Fruit fly (Drosophila melanogaster): ENCODE results near the gene CG32816.
A peak's percentile ranks its signal among the peaks of the same experiment; 100 is the strongest.

The CG32816 gene

DNA sequence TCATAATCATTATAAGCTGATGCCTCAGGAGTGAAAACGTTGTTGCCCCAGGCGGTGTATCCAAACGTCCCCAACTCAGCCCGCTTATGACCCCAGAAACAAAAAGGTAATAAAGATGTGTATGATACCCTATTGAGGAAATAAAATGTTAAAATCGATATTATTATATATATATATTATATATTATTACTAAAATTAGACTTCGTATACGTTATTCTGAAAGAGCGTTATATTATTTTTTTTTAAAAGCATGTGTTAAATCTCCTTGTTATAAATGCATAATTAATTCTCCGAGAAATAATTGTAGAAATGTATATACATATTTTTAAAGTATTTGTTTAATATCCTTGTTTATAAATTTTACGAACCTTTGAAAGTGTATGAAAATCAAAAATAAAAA is 106.5 kb downstream of the CG32816 start:
- TF ChIP-seq CG8478 (optimal IDR thresholded peaks at IDR 0.05) = no peak
- TF ChIP-seq CTCF (optimal IDR thresholded peaks at IDR 0.05) = no peak

DNA sequence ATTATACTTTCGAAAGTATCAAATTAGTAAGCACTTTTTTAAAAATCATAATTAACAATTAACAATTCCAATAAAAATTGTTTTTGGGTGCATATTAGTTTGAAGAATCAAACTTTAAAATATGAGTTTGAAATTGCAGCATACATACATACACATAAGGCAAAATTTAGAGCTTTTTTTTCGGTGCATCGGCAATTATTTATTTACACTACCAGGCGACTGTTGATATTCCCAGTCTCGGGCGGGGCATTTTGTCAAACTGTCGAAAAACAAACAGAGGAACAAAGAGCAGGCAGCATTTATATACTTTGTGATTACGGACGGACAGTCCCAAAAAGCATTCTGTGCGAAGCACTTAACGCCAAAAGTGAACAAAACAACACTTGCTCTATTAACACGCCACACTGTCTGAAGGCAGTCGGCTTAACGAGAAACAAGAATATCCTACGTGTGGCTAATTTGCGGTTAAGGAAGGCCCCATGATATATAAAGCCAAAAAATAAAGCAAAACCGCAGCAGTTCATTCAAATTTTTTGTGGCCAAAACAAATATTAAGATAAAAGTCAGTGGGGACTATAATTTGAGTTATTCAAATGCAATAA is 108.4 kb downstream of the CG32816 start:
- TF ChIP-seq CTCF (optimal IDR thresholded peaks at IDR 0.05) (no peak), CG8478 (optimal IDR thresholded peaks at IDR 0.05) (no peak)

DNA sequence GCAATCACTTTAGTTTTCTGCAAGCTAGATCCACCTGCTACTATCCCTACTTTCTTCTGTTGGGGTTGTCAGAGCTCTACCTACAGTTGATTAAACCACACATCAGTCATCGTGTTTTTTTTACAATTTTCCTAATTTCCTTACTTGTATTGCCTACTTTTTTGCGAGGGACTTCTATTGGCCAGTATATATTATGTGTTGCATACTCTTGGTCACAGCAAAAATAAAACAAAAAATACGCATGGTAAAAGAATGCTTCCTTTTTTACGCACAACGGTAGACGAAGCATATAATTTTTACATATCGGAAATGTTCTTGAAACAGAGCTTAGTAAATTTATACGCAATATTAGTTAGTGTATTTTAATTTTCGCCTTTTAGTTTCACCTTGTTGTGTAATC is 109.1 kb downstream of the CG32816 start:
- TF ChIP-seq CTCF (optimal IDR thresholded peaks at IDR 0.05) (peak; percentile 49 to 64), CG8478 (optimal IDR thresholded peaks at IDR 0.05) (no peak)

DNA sequence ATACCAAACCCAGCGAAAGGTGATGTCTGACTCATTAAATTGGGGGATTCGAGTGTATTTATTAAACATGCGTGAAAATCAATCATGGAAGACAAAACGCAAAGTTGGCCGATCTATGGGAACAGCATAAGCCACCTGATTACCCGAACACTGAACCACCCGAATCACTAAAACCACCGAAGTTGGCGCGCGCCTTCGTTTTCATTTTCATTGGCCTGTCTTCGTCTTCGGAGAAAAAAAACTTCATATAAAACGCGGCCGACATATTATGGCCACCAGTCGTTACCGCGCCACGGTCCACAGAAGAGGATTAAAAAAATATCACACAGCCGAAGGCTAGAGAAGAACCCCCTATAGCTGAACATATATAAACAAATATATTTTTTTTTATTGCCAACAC is 114.3 kb downstream of the CG32816 start, which contains the start of gene y:
y (plus strand) TSS at position 278 of the 400 bp plus-strand sequence.
- TF ChIP-seq CTCF (optimal IDR thresholded peaks at IDR 0.05) (no peak), CG8478 (optimal IDR thresholded peaks at IDR 0.05) (no peak)

DNA sequence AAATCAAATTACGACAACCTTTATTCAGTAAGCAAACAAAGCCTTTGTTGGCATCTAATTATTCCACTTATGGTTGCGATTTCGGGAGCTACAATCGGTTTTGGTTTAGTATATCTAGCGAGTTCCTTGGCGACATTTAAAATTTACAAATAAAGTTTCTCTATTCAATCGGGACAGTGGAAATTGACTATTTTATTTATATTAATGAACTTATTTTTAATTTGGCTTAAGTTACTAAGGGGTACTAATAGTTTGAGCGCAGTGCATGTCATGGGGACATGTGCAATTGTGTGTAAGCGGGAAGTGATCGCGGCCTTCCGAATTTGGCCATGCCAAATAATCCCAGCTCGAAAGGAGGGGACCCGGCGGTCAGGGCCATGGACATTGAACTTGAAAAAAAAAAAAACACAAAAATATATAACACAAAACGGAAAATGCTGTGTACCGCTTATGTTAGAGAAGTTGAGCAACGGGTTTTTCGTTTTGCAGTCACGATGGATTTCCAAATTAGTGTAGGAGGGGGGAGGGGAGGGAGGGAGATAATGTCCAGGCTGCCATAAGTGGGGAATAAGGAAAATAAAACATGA is 116.5 kb downstream of the CG32816 start:
- no peak for TF ChIP-seq CTCF (optimal IDR thresholded peaks at IDR 0.05)
- no peak for TF ChIP-seq CG8478 (optimal IDR thresholded peaks at IDR 0.05)

DNA sequence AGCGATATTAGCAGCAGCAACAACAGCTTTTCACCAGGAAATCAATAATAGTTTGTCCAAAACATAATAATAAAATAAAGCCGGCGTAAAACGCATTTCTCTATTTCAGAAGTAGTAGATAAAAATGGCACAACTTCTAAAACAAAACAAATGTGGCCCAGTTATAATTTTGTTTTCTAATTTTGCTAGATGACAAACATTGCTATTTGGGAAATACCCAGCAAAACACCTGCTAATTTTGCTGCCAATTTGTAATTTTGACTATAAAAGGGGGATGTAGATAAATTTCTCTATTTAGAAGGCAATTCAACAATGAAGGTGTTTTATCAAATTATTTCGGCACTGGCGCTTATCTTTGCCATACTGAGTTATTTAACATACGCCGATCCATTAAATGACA is 117.8 kb downstream of the CG32816 start, which contains the start of gene CG43182:
CG43182 (plus strand) TSS at position 301 of the 400 bp plus-strand sequence.
- no peak for TF ChIP-seq CG8478 (optimal IDR thresholded peaks at IDR 0.05)
- no peak for TF ChIP-seq CTCF (optimal IDR thresholded peaks at IDR 0.05)

DNA sequence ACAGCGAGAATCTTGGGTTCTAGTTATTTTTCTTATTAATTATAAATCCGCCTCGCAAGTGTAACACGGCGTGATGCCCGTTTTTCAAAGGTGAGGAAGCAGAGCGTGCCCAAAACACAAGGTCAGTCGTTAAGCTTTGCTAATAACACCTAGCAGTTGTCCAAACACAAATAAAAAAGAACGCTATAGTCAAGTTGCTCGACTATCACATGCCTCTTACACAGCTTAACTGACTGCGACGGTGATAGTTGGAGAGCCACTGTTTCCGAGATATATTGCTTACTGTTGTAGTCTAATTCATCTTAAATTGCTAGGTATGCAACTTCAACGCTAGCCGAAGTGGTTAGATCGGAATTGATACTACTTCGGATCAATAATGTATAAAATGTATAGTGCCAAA is 118.9 kb downstream of the CG32816 start:
- TF ChIP-seq CTCF (optimal IDR thresholded peaks at IDR 0.05) = no peak
- no peak for TF ChIP-seq CG8478 (optimal IDR thresholded peaks at IDR 0.05)

DNA sequence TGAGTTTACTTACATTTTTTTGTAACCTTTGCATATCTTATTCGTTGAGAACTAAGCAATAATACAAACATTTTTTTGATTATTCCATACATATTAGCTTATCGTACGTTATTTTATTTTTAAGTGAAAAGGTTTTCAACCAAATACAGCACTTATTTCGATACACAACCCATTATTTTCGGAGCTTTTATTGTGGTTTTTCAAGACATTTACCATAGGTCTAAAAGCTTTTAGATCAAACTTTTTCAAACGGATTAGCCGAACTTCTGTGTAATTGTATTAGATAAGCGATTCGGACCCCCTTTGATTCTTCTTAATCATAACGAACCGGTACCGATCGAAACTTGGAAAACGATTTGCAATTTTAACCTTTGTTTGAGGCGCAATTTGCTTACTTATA is 119.6 kb downstream of the CG32816 start:
- TF ChIP-seq CG8478 (optimal IDR thresholded peaks at IDR 0.05) = no peak
- TF ChIP-seq CTCF (optimal IDR thresholded peaks at IDR 0.05) = no peak

DNA sequence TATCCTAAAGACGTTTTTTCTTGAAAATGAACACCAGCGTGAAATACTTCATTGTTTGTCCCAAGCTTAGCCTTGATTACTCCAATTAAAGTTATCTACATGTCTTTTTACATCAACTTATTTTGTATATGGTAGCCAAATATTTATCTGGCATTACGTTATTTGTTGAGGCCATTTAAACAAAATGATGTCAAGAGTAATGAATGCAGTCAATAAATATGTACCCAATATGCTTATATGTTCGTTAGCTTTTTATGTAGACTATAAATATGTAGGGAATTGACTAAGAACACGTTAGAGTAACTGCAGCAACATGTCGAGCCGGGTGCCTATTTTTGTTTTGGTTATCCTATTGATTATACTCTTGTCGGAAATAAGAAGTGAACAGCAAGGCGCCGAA is 120.3 kb downstream of the CG32816 start, which contains the start of gene CG43181:
CG43181 (plus strand) TSS at position 301 of the 400 bp plus-strand sequence.
- TF ChIP-seq CTCF (optimal IDR thresholded peaks at IDR 0.05) (no peak), CG8478 (optimal IDR thresholded peaks at IDR 0.05) (no peak)

DNA sequence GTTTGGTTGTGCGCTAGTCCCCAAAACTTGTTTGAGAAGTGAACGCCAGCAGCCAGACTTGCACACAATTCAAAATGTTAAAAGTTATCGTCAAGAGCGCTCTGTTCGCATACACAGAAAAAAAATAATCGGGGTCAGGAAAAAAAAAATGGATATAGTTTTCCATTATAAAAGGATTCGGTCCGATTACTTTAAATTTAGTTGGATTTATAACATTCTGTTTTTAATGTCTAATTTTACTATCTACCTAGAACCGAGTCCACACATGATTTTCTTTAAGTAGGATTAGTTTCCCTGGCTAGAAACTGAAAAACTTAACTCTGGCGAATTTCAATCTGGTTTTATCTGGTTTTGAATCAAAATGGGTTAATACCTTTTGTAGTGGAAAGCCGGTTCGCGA is 125.3 kb downstream of the CG32816 start:
- TF ChIP-seq CG8478 (optimal IDR thresholded peaks at IDR 0.05) = no peak
- TF ChIP-seq CTCF (optimal IDR thresholded peaks at IDR 0.05) = no peak

DNA sequence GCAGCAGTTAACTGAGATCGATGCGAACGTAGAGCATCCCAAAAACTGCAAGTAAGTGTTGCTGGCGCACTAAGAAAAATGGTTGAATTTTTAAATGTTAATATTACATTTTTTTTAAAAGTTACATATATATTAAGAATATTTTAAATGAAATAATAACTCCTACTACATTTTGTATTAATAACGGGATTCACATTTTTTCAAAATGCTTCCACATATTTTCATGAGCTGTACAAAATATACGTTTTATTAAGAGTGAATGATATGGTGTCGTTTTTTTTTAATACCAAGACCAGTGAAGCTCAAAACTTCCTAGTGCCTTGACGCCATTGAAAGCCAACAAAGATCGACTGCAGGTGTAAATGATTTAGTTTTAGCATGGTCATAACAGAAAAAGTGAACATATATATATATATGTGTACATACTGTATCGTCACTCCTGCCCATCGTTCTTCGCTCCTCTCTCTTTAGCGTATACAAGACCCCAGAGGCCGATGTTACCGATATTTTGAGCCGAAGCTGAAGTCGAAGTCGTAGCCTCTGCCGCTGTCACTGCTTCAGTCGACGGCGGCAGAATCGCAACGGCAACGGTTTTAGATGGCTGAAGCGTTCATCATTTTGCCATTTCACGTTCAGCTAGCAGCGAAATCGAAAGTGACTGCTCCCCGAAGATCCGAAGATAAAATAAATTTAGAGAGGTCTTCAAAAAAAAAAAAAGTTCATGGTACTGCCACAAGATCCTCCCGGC is 127.9 kb downstream of the CG32816 start:
- TF ChIP-seq CTCF (optimal IDR thresholded peaks at IDR 0.05) (no peak), CG8478 (optimal IDR thresholded peaks at IDR 0.05) (no peak)

DNA sequence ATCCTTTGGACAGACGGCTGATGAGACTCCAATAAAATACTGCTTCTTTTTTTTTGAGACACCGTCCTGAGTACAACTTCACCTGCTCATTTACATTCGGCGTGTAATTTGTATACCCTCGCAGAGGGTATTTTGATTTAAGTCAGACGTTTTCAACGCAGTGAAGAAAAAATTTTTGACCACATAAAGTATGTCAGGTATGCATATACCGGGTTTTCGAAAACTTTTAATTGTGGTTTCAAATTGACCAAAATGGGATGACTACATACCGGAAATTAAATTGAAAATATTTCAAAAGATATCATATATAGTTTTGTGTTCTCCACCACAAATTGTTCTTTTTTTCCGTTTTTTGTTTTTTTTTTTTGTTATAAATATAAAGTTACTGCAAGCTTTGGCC is 129.7 kb downstream of the CG32816 start:
- TF ChIP-seq CG8478 (optimal IDR thresholded peaks at IDR 0.05) (no peak), CTCF (optimal IDR thresholded peaks at IDR 0.05) (no peak)

DNA sequence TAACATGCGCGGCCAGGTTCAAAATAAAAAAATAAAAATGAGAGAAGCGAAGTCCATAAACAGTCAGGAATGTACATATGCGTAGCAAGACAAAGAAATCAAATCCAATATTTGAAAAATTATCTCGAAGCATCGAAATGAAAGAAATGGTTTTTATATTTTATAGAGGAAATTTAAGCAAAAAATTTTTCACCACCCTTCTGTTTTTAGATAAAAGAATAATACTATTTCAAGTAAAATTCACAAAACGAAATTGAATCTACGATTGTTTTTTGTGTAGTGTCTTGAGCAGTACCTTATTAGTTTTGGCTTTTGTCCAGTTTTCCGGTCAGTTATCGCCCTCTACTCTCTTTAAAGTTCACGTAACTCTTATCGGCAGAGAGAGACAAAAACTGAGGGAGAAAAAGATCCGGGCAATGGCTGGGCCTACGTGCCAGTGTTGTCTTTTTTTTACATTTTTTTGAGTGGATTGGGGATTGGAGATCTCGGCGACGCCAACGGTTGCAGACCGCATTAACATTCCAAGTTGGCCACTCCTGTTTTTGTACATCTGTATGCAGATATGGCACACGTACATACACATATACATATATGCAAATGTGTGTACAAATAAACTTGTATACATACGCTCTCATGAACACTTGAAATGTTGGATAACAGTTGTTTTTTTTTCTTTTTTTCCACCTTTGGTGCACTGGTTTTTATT is 130.5 kb downstream of the CG32816 start:
- TF ChIP-seq CTCF (optimal IDR thresholded peaks at IDR 0.05) (no peak), CG8478 (optimal IDR thresholded peaks at IDR 0.05) (no peak)

DNA sequence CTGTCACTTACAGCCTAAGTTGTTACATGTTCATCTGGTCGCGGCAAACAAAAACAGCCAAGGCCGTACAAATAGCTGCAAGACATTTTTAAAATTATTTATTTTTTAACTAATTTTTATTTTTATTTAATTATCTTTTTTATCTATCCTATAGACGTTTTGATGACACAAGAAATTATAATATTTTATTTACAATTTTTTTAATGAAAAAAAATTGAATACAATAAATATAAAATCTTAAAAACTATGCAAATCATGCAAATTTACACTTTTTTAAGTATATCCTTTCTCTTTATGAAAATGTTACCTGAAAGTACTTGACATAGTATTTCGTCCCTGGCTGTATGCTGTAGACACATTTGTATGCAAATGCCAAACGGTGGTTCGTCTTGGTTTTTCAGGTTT is 132.4 kb downstream of the CG32816 start:
- TF ChIP-seq CTCF (optimal IDR thresholded peaks at IDR 0.05) (no peak), CG8478 (optimal IDR thresholded peaks at IDR 0.05) (no peak)

DNA sequence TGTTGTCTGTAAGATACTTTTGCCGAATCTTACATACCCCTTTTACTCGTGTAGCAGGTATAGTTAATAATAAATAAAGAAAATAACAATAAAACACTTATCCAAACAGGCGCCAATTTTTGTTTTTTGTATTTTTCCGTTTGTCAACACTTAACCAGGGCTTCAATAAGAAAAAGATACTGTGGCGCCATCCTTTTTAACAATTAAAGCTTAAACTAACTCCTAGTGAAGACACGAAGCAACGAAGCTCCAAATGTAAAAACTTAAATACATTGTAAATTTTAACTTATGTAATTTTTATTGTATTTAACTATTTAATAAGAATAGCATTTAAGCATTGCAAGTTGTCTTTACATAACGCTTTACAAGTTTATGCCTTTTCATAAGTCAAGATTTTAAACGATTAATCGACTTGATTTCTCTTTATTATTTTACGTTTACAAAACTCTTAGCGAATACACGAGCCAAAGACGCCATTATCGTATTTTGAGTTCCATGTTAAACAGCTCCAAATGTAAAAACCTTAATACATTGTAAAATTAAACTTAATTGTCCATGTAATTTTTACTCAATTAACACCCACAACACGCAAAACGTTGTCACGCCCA is 133.8 kb downstream of the CG32816 start:
- TF ChIP-seq CTCF (optimal IDR thresholded peaks at IDR 0.05) (peak in 1 of 2 experiments; percentile 48), CG8478 (optimal IDR thresholded peaks at IDR 0.05) (no peak)
